Worm (Caenorhabditis elegans): ENCODE measurements around the gene grl-13.

grl-13 gene

ce11 chrV:4364517-4364916 lies at the start of gene grl-13:
Gene grl-13, minus strand, starts transcription at chrV:4364617.
- no peak for TF ChIP-seq him-1 (tag; optimal IDR thresholded peaks at IDR 0.05)
- TF ChIP-seq dao-5 (tag; optimal IDR thresholded peaks at IDR 0.05) = no peak
- no peak for TF ChIP-seq W03F9.2 (tag; optimal IDR thresholded peaks at IDR 0.05)

DNA sequence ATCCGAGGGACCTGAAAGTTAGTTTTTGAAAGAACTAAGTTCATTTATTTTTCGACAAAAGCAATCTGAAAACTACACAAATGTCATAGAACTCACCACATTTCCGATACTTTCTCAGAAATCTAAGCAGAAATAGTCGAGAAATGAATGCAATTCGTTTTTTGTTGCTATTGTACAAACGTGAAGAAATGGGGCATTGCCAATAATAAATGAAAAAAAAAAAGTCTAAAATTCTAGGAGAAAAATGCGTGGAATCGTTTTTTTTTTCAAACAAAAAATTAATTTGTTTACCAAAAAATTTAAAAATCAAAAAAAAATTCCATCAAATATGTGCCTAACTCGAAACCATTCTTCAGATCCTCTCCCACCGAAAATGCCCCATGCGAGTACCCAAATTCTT lies 47.3 kb upstream of the grl-13 start, which contains the start of gene Y47D7A.17:
Y47D7A.17 (minus strand) TSS at position 101 of the 400 bp plus-strand sequence.
- TF ChIP-seq W03F9.2 (tag; optimal IDR thresholded peaks at IDR 0.05) = no peak
- TF ChIP-seq him-1 (tag; optimal IDR thresholded peaks at IDR 0.05) = no peak
- TF ChIP-seq dao-5 (tag; optimal IDR thresholded peaks at IDR 0.05) = no peak

DNA sequence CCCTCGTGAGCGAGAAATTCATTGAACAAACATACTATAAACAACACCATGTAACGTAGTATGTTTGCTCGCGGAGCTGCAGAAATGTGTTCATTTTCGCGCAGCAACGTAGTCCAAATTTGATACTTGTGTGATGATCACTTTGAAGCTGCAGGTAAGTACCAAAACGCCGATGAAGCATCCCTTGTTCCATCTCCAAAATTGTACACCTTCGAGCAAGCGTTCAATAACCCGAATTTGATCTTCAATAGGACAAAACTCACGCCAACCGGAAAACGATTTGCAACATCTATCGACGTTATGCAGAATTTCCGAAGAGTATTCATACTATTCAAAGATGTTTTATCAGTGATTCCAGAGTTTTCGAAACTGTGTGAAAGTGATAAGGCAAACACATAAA lies 46.2 kb upstream of the grl-13 start, which contains the start of gene Y47D7A.3:
Y47D7A.3 (plus strand) TSS at position 301 of the 400 bp plus-strand sequence.
- TF ChIP-seq W03F9.2 (tag; optimal IDR thresholded peaks at IDR 0.05) (no peak), him-1 (tag; optimal IDR thresholded peaks at IDR 0.05) (no peak), dao-5 (tag; optimal IDR thresholded peaks at IDR 0.05) (no peak)

DNA sequence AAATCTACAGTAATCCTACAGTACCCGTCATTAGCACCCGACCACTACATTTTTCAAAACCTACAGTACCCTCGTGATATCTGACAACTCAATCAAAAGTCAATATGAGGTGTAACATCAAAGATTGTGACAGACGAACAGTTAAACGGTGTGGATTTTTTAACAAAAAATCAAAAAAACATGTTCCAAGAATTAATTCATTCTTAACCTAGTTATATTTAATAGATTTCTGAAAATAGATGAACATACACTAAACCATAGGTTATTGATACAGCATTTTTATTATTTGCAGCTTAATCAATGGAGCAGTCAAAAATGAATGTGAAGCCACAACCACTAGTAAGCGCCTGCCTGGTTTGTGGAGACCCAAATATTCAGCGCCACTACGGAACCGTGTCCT lies 43.1 kb upstream of the grl-13 start, which contains the start of gene nhr-118:
nhr-118 (plus strand) TSS at position 301 of the 400 bp plus-strand sequence.
- no peak for TF ChIP-seq W03F9.2 (tag; optimal IDR thresholded peaks at IDR 0.05)
- no peak for TF ChIP-seq him-1 (tag; optimal IDR thresholded peaks at IDR 0.05)
- no peak for TF ChIP-seq dao-5 (tag; optimal IDR thresholded peaks at IDR 0.05)

DNA sequence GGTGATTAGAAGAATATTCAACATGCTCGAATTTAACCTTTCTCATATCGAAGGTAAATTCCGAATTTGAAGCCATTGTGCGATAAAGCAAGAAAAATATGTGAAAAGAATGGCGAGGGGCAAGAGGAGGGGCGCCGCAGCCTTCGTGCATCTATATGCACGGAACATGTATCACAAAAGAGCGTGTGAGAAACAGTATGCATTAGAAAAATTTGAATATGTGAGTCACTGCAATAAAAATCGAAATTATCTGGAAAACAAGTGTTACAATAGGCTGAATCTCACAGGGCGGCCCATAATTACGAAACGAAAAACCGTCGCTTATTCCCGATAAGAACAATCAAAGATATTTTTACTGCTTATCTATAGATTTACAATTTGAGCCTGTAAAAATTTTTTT lies 37.4 kb upstream of the grl-13 start, which contains the start of gene F13A2.5:
F13A2.5 (minus strand) TSS at position 101 of the 400 bp plus-strand sequence.
- no peak for TF ChIP-seq dao-5 (tag; optimal IDR thresholded peaks at IDR 0.05)
- no peak for TF ChIP-seq W03F9.2 (tag; optimal IDR thresholded peaks at IDR 0.05)
- TF ChIP-seq him-1 (tag; optimal IDR thresholded peaks at IDR 0.05) = no peak

ce11 chrV:4400118-4400517 lies 35.7 kb upstream of the grl-13 start, which contains the start of gene F13A2.4:
Gene F13A2.4, minus strand, starts transcription at chrV:4400218.
- TF ChIP-seq dao-5 (tag; optimal IDR thresholded peaks at IDR 0.05) (no peak), him-1 (tag; optimal IDR thresholded peaks at IDR 0.05) (no peak), W03F9.2 (tag; optimal IDR thresholded peaks at IDR 0.05) (no peak)

ce11 chrV:4398884-4399283 lies 34.5 kb upstream of the grl-13 start:
- TF ChIP-seq W03F9.2 (tag; optimal IDR thresholded peaks at IDR 0.05) = no peak
- no peak for TF ChIP-seq dao-5 (tag; optimal IDR thresholded peaks at IDR 0.05)
- no peak for TF ChIP-seq him-1 (tag; optimal IDR thresholded peaks at IDR 0.05)

ce11 chrV:4398127-4398526 lies 33.7 kb upstream of the grl-13 start:
- TF ChIP-seq W03F9.2 (tag; optimal IDR thresholded peaks at IDR 0.05) (no peak), dao-5 (tag; optimal IDR thresholded peaks at IDR 0.05) (no peak), him-1 (tag; optimal IDR thresholded peaks at IDR 0.05) (no peak)

DNA sequence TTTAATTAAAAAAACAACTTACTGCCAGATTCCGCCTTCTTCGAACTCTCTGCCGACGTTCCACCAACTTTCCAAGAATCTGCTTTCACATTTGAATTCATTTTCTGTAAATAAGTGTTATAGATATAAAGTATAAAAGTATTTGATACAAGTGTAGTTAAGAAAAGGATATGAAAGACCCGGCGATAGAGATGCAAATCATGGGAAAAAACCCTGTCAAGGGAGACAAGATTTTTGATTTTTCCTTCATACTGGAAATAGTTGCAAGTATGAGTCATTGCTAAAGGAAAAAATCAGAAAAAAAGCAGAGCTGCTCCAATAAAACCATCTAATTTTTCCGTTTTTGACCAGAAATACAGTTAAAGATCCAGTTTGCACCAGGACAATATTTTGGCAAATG lies 31.8 kb upstream of the grl-13 start, which contains the start of gene F13A2.3:
F13A2.3 (minus strand) TSS at position 101 of the 400 bp plus-strand sequence.
- TF ChIP-seq him-1 (tag; optimal IDR thresholded peaks at IDR 0.05) = no peak
- TF ChIP-seq dao-5 (tag; optimal IDR thresholded peaks at IDR 0.05) = no peak
- TF ChIP-seq W03F9.2 (tag; optimal IDR thresholded peaks at IDR 0.05) = no peak

- TF ChIP-seq him-1 (tag; optimal IDR thresholded peaks at IDR 0.05) (no peak), dao-5 (tag; optimal IDR thresholded peaks at IDR 0.05) (no peak), W03F9.2 (tag; optimal IDR thresholded peaks at IDR 0.05) (no peak)
Measured at ce11 chrV:4387916-4388315, 23.5 kb upstream of the grl-13 start.

ce11 chrV:4387402-4387801 lies 23.0 kb upstream of the grl-13 start, which contains the start of gene F13A2.9:
Gene F13A2.9, minus strand, starts transcription at chrV:4387502.
- TF ChIP-seq W03F9.2 (tag; optimal IDR thresholded peaks at IDR 0.05) (no peak), him-1 (tag; optimal IDR thresholded peaks at IDR 0.05) (no peak)

DNA sequence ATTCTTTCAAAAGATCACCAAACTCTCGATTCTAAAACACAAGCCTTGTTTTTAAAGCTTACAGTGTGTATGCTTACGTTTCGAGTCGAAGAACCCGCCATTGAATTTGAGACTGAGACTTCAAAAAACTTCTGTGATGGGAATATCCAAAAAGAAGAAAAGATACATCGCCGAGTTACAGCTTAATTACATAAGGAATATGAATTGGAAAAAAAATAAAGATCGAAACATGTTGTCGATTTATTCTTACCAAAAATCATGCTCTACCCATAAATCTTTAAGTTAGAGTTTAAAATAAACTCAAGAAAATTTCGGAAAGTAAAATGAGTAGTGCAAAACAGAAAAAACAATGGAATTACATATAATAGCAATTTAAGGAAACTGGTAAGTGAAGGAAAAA lies 21.8 kb upstream of the grl-13 start, which contains the start of gene F13A2.10:
F13A2.10 (minus strand) TSS at position 101 of the 400 bp plus-strand sequence.
- no peak for TF ChIP-seq him-1 (tag; optimal IDR thresholded peaks at IDR 0.05)
- TF ChIP-seq dao-5 (tag; optimal IDR thresholded peaks at IDR 0.05) = no peak
- no peak for TF ChIP-seq W03F9.2 (tag; optimal IDR thresholded peaks at IDR 0.05)

DNA sequence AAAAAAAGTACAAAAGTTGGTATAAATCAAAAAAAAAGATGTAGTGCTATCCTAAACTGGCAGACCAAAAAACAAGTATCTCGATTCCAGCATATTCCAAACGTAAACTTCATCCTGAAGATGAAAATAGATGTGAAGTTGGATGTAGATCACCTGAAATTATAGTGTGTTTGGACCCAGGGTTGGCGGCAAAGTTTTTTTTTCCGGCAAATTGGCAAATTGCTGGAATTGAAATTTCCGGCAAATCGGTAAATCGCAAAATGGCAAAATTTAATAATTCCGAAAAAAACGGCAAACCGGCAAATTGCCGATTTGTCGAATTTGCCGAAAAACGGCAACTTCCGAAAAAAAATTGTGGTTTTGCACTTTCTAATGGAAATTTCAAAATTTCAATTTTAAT lies 20.1 kb upstream of the grl-13 start, which contains the start of gene F13A2.2:
F13A2.2 (minus strand) TSS at position 101 of the 400 bp plus-strand sequence.
- TF ChIP-seq dao-5 (tag; optimal IDR thresholded peaks at IDR 0.05) = no peak
- TF ChIP-seq W03F9.2 (tag; optimal IDR thresholded peaks at IDR 0.05) = no peak
- no peak for TF ChIP-seq him-1 (tag; optimal IDR thresholded peaks at IDR 0.05)

DNA sequence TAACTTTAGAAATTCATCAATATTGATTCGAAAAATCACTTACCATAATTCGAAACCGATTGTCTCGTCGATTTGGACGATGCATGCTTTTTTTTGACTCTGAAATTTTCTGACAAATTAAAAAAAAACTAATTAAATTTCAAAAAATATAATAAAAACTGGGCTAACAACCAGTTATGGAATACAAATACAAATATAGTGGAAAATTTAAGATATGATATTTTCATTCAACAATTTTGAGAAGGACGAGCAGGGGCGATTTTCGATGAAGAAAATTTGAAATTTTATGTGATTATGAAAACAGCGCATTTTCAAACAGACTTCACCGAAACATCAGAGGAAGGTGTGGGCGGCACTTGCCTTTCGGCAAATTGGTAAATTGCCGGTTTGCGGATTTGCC lies 17.9 kb upstream of the grl-13 start, which contains the start of gene F13A2.1:
F13A2.1 (minus strand) TSS at position 101 of the 400 bp plus-strand sequence.
- TF ChIP-seq him-1 (tag; optimal IDR thresholded peaks at IDR 0.05) = no peak
- no peak for TF ChIP-seq dao-5 (tag; optimal IDR thresholded peaks at IDR 0.05)
- TF ChIP-seq W03F9.2 (tag; optimal IDR thresholded peaks at IDR 0.05) = no peak

DNA sequence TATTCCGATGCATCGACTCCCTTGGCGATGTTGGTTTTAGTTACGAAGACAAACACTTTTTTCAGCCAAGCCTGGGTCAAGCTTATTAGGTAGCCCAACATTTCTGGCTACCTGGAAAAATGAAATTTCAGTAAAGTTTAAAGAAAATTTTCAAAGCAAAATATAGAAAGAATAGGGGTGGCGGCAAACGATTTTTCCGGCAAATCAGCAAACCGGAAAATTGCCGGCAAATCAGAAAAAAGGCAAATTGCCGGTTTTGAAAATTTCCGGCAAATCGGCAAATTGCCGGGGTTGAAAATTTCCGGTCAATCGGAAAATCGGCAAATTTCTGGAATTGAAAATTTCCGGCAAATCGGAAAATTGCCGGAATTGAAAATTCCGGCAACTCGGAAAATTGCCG lies 13.2 kb upstream of the grl-13 start, which contains the start of gene F32D1.8:
F32D1.8 (minus strand) TSS at position 101 of the 400 bp plus-strand sequence.
- no peak for TF ChIP-seq W03F9.2 (tag; optimal IDR thresholded peaks at IDR 0.05)
- TF ChIP-seq him-1 (tag; optimal IDR thresholded peaks at IDR 0.05) = no peak
- no peak for TF ChIP-seq dao-5 (tag; optimal IDR thresholded peaks at IDR 0.05)

Measured in whole organism, L4/young adult.